Worm (Caenorhabditis elegans): ENCODE measurements around the gene C37H5.13.

DNA sequence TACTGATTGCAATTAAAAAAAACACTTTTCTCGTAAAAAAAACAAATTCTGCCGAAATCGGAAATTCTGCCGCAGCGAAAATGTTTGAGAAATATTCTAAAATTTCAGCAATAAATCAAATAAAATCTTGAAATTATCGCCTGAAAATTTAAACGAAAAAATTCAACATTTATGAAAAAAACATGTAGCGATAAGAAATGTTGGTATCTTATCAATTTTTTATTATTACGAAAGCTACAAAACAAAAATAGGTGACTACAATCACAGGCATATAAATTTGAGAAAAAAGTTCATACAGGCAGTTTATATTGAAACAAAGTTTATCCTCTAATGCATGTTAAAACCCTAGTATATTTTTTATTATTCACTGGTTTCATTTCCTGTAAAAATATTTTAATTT, 43.2 kb upstream of the C37H5.13 start, which contains the start of gene ugt-14:
- TF ChIP-seq sea-2 (GFP tag; IDR thresholded peaks at IDR 0.05), result no peak
- no peak for TF ChIP-seq ekl-4 (GFP tag; IDR thresholded peaks at IDR 0.05)
- no peak for TF ChIP-seq gei-17 (GFP tag; optimal IDR thresholded peaks at IDR 0.05)
- no peak for TF ChIP-seq snpc-4 (GFP tag; optimal IDR thresholded peaks at IDR 0.05)
- TF ChIP-seq snpc-4 (tag; optimal IDR thresholded peaks at IDR 0.05), result no peak
- no peak for TF ChIP-seq unc-62 (GFP tag; optimal IDR thresholded peaks at IDR 0.05)
- no peak for TF ChIP-seq madf-8 (GFP tag; conservative IDR thresholded peaks at IDR 0.05)
- TF ChIP-seq ceh-100 (GFP tag; IDR thresholded peaks at IDR 0.05), result no peak
- TF ChIP-seq ceh-27 (GFP tag; optimal IDR thresholded peaks at IDR 0.05), result no peak
- TF ChIP-seq Y79H2A.3 (GFP tag; conservative IDR thresholded peaks at IDR 0.05), result no peak
- no peak for TF ChIP-seq F10E7.11 (tag; optimal IDR thresholded peaks at IDR 0.05)
- TF ChIP-seq attf-6 (GFP tag; IDR thresholded peaks at IDR 0.05), result no peak
- TF ChIP-seq cebp-2 (GFP tag; IDR thresholded peaks at IDR 0.05), result no peak

Data from whole organism, young adult.